Fruit fly (Drosophila melanogaster) whole organism, embryonic: Measurements from ENCODE around the gene apolpp.

Experiments used
- CG1647 ChIP-seq: fragments of 200-800 bp; sonication (Bioruptor generic); optimal IDR thresholded peaks from 3 replicates; lab custom pipeline; 2016; ENCODE audit warnings: missing biosample characterization, missing genetic modification characterization
- CG30431 ChIP-seq: fragments of 200-800 bp; sonication (Bioruptor generic); optimal IDR thresholded peaks from 2 replicates; lab custom pipeline; 2017; ENCODE audit warnings: missing biosample characterization, missing genetic modification characterization
- CG7987 ChIP-seq: fragments of 200-800 bp; sonication (Bioruptor generic); optimal IDR thresholded peaks from 2 replicates; lab custom pipeline; 2018; ENCODE audit warnings: missing biosample characterization, mild to moderate bottlenecking, missing genetic modification characterization, moderate library complexity
- Lim3 ChIP-seq: fragments of 200-800 bp; sonication (Bioruptor generic); IDR thresholded peaks from 2 replicates; pipeline ENCODE4 v1.3.6; 2022; ENCODE audit warnings: missing biosample characterization, missing genetic modification characterization
- Myb ChIP-seq: fragments of 200-800 bp; sonication (Bioruptor generic); optimal IDR thresholded peaks from 2 replicates; lab custom pipeline; 2016; ENCODE audit warnings: missing biosample characterization, missing genetic modification characterization
- Neu2 ChIP-seq: fragments of 200-800 bp; sonication (Bioruptor generic); optimal IDR thresholded peaks from 3 replicates; lab custom pipeline; 2016; ENCODE audit warnings: missing biosample characterization, missing genetic modification characterization, borderline replicate concordance
- ci ChIP-seq: fragments of 200-800 bp; sonication (Bioruptor generic); IDR thresholded peaks from 3 replicates; pipeline ENCODE4 v1.3.6; 2022; ENCODE audit warnings: missing biosample characterization, missing genetic modification characterization
- cwo ChIP-seq: fragments of 200-800 bp; sonication (Bioruptor generic); optimal IDR thresholded peaks from 3 replicates; lab custom pipeline; 2017; ENCODE audit warnings: missing biosample characterization, missing genetic modification characterization, mild to moderate bottlenecking, moderate library complexity, missing genetic modification reagents
- disco-r ChIP-seq: fragments of 200-800 bp; sonication (Bioruptor generic); optimal IDR thresholded peaks from 2 replicates; lab custom pipeline; 2016; ENCODE audit warnings: missing biosample characterization, missing genetic modification characterization
- fu2 ChIP-seq: fragments of 200-800 bp; sonication (Bioruptor generic); optimal IDR thresholded peaks from 2 replicates; lab custom pipeline; 2016; ENCODE audit warnings: missing biosample characterization, missing genetic modification characterization
- lola ChIP-seq, 3 experiments: fragments of >200 bp in 2 of 3; fragments of 200-800 bp in 1 of 3; sonication (Bioruptor generic) in 1 of 3; optimal IDR thresholded peaks; 2 replicates each; lab custom pipeline; 2017 to 2019; ENCODE audit warnings: missing biosample characterization in 3 of 3, missing genetic modification characterization in 3 of 3, mild to moderate bottlenecking in 1 of 3, moderate library complexity in 1 of 3
- sd ChIP-seq: fragments of 200-800 bp; sonication (Bioruptor generic); optimal IDR thresholded peaks from 3 replicates; lab custom pipeline; 2018; ENCODE audit warnings: missing biosample characterization, mild to moderate bottlenecking, missing genetic modification characterization, moderate library complexity

DNA sequence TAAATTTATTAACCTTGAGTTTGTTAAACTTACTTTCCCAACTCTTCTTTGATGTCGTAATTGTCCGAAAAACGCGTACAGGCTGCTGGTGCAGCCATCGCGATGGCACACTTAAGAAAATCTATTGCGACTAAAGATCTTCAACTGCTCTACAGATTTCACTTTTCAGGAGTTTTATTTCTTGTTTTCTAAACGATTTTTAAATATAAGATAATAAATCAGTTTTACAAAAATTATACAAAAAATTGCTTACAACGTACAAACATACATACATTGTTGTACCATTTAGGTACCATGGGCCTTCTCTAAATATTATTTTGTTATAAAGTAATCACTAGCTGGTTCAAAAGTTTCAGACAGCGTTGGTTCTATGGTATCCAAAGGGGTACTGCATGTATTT, 10.3 kb upstream of the apolpp start:
- TF ChIP-seq lola (GFP tag; optimal IDR thresholded peaks at IDR 0.05; lab: Kevin White, UChicago) (no peak), Neu2 (GFP tag; lab: Kevin White, UChicago) (no peak), CG30431 (GFP tag; lab: Kevin White, UChicago) (no peak), sd (tag; lab: Kevin White, UChicago) (no peak), cwo (no peak), disco-r (GFP tag; lab: Kevin White, UChicago) (no peak), CG1647 (GFP tag; lab: Kevin White, UChicago) (no peak), fu2 (GFP tag; lab: Kevin White, UChicago) (no peak), CG7987 (GFP tag; lab: Kevin White, UChicago) (no peak), ci (GFP tag; lab: Robert Waterston, UW) (no peak), Myb (GFP tag; lab: Kevin White, UChicago) (no peak), Lim3 (GFP tag; lab: Robert Waterston, UW) (no peak)
